Worm (Caenorhabditis elegans) whole organism, early embryonic: ENCODE measurements around the gene W03A5.1.

ENCODE experiments used
- B0310.2 ChIP-seq: sonication (generic microtip); optimal IDR thresholded peaks from 2 replicates; lab custom pipeline; 2016; ENCODE audit warnings: mild to moderate bottlenecking, missing genetic modification characterization, missing compliant biosample characterization
- F13C5.2 ChIP-seq: sonication (generic microtip); optimal IDR thresholded peaks from 2 replicates; lab custom pipeline; 2017; ENCODE audit warnings: mild to moderate bottlenecking, missing genetic modification characterization, inconsistent platforms, missing compliant biosample characterization
- ama-1 ChIP-seq: fragments of 150-350 bp; optimal IDR thresholded peaks from 2 replicates; lab custom pipeline; 2014
- pes-1 ChIP-seq: fragments of 200-800 bp; sonication (Bioruptor generic); IDR thresholded peaks from 2 replicates; pipeline ENCODE4 v1.3.6; 2022; ENCODE audit warnings: missing genetic modification reagents, missing genetic modification characterization, missing compliant biosample characterization
- sea-1 ChIP-seq: fragments of 200-800 bp; sonication (Bioruptor generic); conservative IDR thresholded peaks from 2 replicates; pipeline ENCODE4 v1.3.6; 2022; ENCODE audit warnings: missing genetic modification characterization, missing compliant biosample characterization
- tra-4 ChIP-seq: sonication (generic microtip); optimal IDR thresholded peaks from 2 replicates; lab custom pipeline; 2017; ENCODE audit warnings: missing genetic modification characterization, missing compliant biosample characterization

ce11 chrIII:5422561-5423103, 14.9 kb downstream of the W03A5.1 start:
- TF ChIP-seq ama-1 (lab: Kevin White, UChicago) (no peak), pes-1 (GFP tag; lab: Robert Waterston, UW) (no peak), sea-1 (GFP tag; lab: Robert Waterston, UW) (no peak), F13C5.2 (no peak), B0310.2 (tag; lab: Kevin White, UChicago) (no peak), tra-4 (tag; lab: Kevin White, UChicago) (no peak)
